Worm (Caenorhabditis elegans): ENCODE results near the gene lin-29.

lin-29 gene

ce11 chrII:11968275-11968674, 33.1 kb upstream of the lin-29 start, which contains the start of gene mex-1 (continued):
- TF ChIP-seq F39B2.1 (GFP tag; IDR thresholded peaks at IDR 0.05) (no peak), zim-3 (tag; optimal IDR thresholded peaks at IDR 0.05) (no peak), T26A5.8 (tag; optimal IDR thresholded peaks at IDR 0.05) (no peak), egrh-3 (GFP tag; IDR thresholded peaks at IDR 0.05) (no peak), nhr-27 (tag; optimal IDR thresholded peaks at IDR 0.05) (no peak), madf-6 (GFP tag; IDR thresholded peaks at IDR 0.05) (peak; percentile 100), pha-4 (tag; optimal IDR thresholded peaks at IDR 0.05) (no peak), Y67H2A.10 (GFP tag; conservative IDR thresholded peaks at IDR 0.05) (0 out of 2 replicates have a peak, but pooled peaks have one; percentile 33), F52B5.7 (tag; optimal IDR thresholded peaks at IDR 0.05) (no peak), B0336.3 (GFP tag; IDR thresholded peaks at IDR 0.05) (peak; percentile 83), dpff-1 (tag; optimal IDR thresholded peaks at IDR 0.05) (no peak), ztf-3 (GFP tag; optimal IDR thresholded peaks at IDR 0.05) (no peak), madf-3 (GFP tag; IDR thresholded peaks at IDR 0.05) (peak; percentile 99), F22D6.2 (tag; optimal IDR thresholded peaks at IDR 0.05) (no peak), him-1 (tag; optimal IDR thresholded peaks at IDR 0.05) (peak; percentile 62), bed-2 (GFP tag; IDR thresholded peaks at IDR 0.05) (no peak), hmg-20 (GFP tag; IDR thresholded peaks at IDR 0.05) (no peak), ztf-6 (GFP tag; IDR thresholded peaks at IDR 0.05) (no peak), ceh-40 (GFP tag; IDR thresholded peaks at IDR 0.05) (no peak), egl-18 (GFP tag; IDR thresholded peaks at IDR 0.05) (no peak), Y53G8AR.9 (GFP tag; conservative IDR thresholded peaks at IDR 0.05) (peak; percentile 78; the same call in 1 of the 2 replicates), attf-3 (GFP tag; conservative IDR thresholded peaks at IDR 0.05) (peak; percentile 76), snpc-3.4 (tag; optimal IDR thresholded peaks at IDR 0.05) (peak; percentile 96), xnd-1 (tag; optimal IDR thresholded peaks at IDR 0.05) (peak; percentile 100), Y79H2A.3 (GFP tag; conservative IDR thresholded peaks at IDR 0.05) (peak; percentile 78), rec-8 (tag; optimal IDR thresholded peaks at IDR 0.05) (no peak), let-526 (GFP tag; IDR thresholded peaks at IDR 0.05) (no peak), nhr-179 (tag; optimal IDR thresholded peaks at IDR 0.05) (no peak), mes-4 (tag; optimal IDR thresholded peaks at IDR 0.05) (no peak), F57C9.4 (tag; optimal IDR thresholded peaks at IDR 0.05) (no peak), D2030.7 (GFP tag; IDR thresholded peaks at IDR 0.05) (peak; percentile 98), tlf-1 (GFP tag; optimal IDR thresholded peaks at IDR 0.05) (peak; percentile 95), rpc-1 (optimal IDR thresholded peaks at IDR 0.05) (no peak), rpc-1 (tag; optimal IDR thresholded peaks at IDR 0.05) (no peak), snpc-4 (GFP tag; optimal IDR thresholded peaks at IDR 0.05) (peak; percentile 54), snpc-4 (tag; optimal IDR thresholded peaks at IDR 0.05) (peak in 1 of 4 experiments; percentile 32), aptf-2 (GFP tag; conservative IDR thresholded peaks at IDR 0.05) (0 out of 2 replicates have a peak, but pooled peaks have one; percentile 56), lag-1 (GFP tag; IDR thresholded peaks at IDR 0.05) (no peak), F57A8.1 (GFP tag; optimal IDR thresholded peaks at IDR 0.05) (no peak), snpc-1.3 (tag; optimal IDR thresholded peaks at IDR 0.05; ENCODE audit: insufficient read depth) (peak; percentile 93), tbp1 (GFP tag; optimal IDR thresholded peaks at IDR 0.05) (peak; percentile 68), attf-5 (GFP tag; optimal IDR thresholded peaks at IDR 0.05) (no peak), lin-54 (GFP tag; optimal IDR thresholded peaks at IDR 0.05) (peak; percentile 92), B0035.1 (tag; optimal IDR thresholded peaks at IDR 0.05) (no peak), K12H6.12 (tag; optimal IDR thresholded peaks at IDR 0.05) (no peak), Y56A3A.18 (GFP tag; IDR thresholded peaks at IDR 0.05) (no peak), lir-1 (GFP tag; conservative IDR thresholded peaks at IDR 0.05) (peak; percentile 66; the same call in 1 of the 2 replicates), let-607 (tag; optimal IDR thresholded peaks at IDR 0.05) (no peak), nhr-80 (tag; optimal IDR thresholded peaks at IDR 0.05) (no peak)

Measured in whole organism, young adult.